Fruit fly (Drosophila melanogaster): ENCODE data around the gene foxo.

The foxo gene

DNA sequence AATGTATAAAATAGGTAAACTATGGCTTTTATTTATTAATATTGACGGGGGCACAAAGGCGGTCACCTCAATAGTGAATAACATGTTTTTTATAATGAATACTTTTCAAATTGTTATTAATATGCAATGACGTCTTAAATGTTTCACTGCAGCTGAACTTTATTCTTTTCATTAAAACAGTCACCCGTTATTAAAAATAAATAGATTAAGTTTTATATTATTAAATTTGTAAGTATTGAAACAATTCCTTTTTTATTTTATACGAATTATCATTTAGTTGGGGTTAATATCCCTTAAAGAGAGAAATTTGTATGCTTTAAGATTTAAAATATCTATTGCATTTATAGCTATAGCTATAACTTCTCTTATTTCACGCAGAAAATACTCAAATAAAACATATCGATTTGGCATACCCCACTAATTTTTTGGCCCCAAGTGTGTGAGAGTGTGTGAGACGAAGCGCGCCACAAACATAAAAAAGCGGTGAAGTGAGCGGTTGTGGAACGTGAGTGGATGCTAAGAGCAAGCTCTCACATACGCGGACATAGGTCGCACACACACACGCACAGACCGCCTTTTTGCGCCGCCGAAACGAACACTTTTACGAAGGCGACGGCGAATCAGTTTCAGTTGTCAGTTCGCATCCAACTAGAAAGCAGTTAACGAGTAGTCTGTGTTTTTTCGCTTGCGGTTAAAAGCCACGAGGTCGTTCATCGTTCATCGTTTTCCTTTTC, at the start of gene foxo:
TSS of gene foxo (plus strand) at position 626 of the 734 bp plus-strand sequence.
- TF ChIP-seq Dll (optimal IDR thresholded peaks at IDR 0.05): peak; percentile 27
- TF ChIP-seq EcR (GFP tag; optimal IDR thresholded peaks at IDR 0.05): no peak

dm6 chr3R:14007550-14007949, 49.2 kb upstream of the foxo start:
- no peak for TF ChIP-seq Dll (optimal IDR thresholded peaks at IDR 0.05)
- no peak for TF ChIP-seq usp (GFP tag; optimal IDR thresholded peaks at IDR 0.05)
- no peak for TF ChIP-seq pan (optimal IDR thresholded peaks at IDR 0.05)
- TF ChIP-seq psq (optimal IDR thresholded peaks at IDR 0.05): no peak

dm6 chr3R:14008854-14009253, 47.9 kb upstream of the foxo start:
- TF ChIP-seq Dll (optimal IDR thresholded peaks at IDR 0.05) (no peak), CG8478 (optimal IDR thresholded peaks at IDR 0.05) (no peak), psq (optimal IDR thresholded peaks at IDR 0.05) (no peak), usp (GFP tag; optimal IDR thresholded peaks at IDR 0.05) (no peak), pan (optimal IDR thresholded peaks at IDR 0.05) (no peak), EcR (GFP tag; optimal IDR thresholded peaks at IDR 0.05) (no peak)

DNA sequence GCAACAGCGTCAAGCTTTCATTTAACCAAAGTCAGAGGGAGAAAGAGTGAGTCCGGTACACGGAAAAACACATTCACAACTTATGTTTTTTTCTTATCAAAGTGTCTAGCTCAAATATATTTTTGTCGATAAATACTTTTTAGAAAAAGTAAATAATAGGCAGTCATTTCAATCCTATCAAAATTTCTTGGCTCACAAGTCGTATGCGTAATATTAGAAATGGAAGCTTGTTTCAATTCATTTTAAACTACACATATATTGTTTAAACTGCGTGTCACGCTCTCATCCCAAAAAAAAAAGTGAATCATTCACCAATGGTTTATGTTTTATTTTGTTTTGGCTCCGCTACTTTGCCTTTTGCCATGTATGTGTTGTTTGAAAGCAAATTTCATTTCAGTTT, 47.1 kb upstream of the foxo start:
- TF ChIP-seq pan (optimal IDR thresholded peaks at IDR 0.05) (no peak), Dll (optimal IDR thresholded peaks at IDR 0.05) (no peak), CG8478 (optimal IDR thresholded peaks at IDR 0.05) (no peak), EcR (GFP tag; optimal IDR thresholded peaks at IDR 0.05) (no peak), psq (optimal IDR thresholded peaks at IDR 0.05) (no peak), usp (GFP tag; optimal IDR thresholded peaks at IDR 0.05) (no peak)

- TF ChIP-seq psq (optimal IDR thresholded peaks at IDR 0.05) (no peak), Dll (optimal IDR thresholded peaks at IDR 0.05) (no peak), CG8478 (optimal IDR thresholded peaks at IDR 0.05) (no peak), pan (optimal IDR thresholded peaks at IDR 0.05) (no peak), EcR (GFP tag; optimal IDR thresholded peaks at IDR 0.05) (no peak), usp (GFP tag; optimal IDR thresholded peaks at IDR 0.05) (no peak)
These were observed 45.6 kb upstream of the foxo start for dm6 chr3R:14011175-14011574.

DNA sequence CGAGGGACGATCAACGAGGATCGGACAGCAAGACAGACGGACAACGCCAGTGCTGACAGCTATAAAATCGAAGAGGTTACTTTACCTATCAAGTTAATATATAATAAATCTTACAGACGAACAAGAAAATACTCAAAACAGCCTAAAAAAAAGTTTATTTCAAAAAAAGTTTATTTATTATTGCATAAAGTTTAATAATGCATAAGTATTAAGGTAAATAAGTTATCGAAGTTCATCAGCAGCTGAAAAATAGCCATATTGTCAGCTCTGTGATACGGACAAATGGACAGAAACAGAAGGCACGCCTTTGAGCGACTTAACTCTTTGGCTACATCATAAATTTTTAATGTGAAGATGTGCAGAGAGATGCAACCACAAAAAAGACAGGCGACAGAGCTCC, 45.1 kb upstream of the foxo start:
- TF ChIP-seq psq (optimal IDR thresholded peaks at IDR 0.05) (no peak), CG8478 (optimal IDR thresholded peaks at IDR 0.05) (no peak), pan (optimal IDR thresholded peaks at IDR 0.05) (no peak), usp (GFP tag; optimal IDR thresholded peaks at IDR 0.05) (no peak), EcR (GFP tag; optimal IDR thresholded peaks at IDR 0.05) (no peak), Dll (optimal IDR thresholded peaks at IDR 0.05) (no peak)

- TF ChIP-seq EcR (GFP tag; optimal IDR thresholded peaks at IDR 0.05) (no peak), usp (GFP tag; optimal IDR thresholded peaks at IDR 0.05) (no peak), Dll (optimal IDR thresholded peaks at IDR 0.05) (no peak), pan (optimal IDR thresholded peaks at IDR 0.05) (no peak), psq (optimal IDR thresholded peaks at IDR 0.05) (no peak), CG8478 (optimal IDR thresholded peaks at IDR 0.05) (no peak)
These were observed 44.1 kb upstream of the foxo start for dm6 chr3R:14012478-14013146.

- TF ChIP-seq Dll (optimal IDR thresholded peaks at IDR 0.05) (no peak), EcR (GFP tag; optimal IDR thresholded peaks at IDR 0.05) (no peak), pan (optimal IDR thresholded peaks at IDR 0.05) (no peak), usp (GFP tag; optimal IDR thresholded peaks at IDR 0.05) (no peak), psq (optimal IDR thresholded peaks at IDR 0.05) (no peak), CG8478 (optimal IDR thresholded peaks at IDR 0.05) (no peak)
These were observed 42.8 kb upstream of the foxo start for dm6 chr3R:14013827-14014488.

- TF ChIP-seq psq (optimal IDR thresholded peaks at IDR 0.05): no peak
- TF ChIP-seq pan (optimal IDR thresholded peaks at IDR 0.05): no peak
- TF ChIP-seq usp (GFP tag; optimal IDR thresholded peaks at IDR 0.05): no peak
- TF ChIP-seq Dll (optimal IDR thresholded peaks at IDR 0.05): no peak
- no peak for TF ChIP-seq CG8478 (optimal IDR thresholded peaks at IDR 0.05)
- no peak for TF ChIP-seq EcR (GFP tag; optimal IDR thresholded peaks at IDR 0.05)
These were observed 42.2 kb upstream of the foxo start for dm6 chr3R:14014580-14014979.

DNA sequence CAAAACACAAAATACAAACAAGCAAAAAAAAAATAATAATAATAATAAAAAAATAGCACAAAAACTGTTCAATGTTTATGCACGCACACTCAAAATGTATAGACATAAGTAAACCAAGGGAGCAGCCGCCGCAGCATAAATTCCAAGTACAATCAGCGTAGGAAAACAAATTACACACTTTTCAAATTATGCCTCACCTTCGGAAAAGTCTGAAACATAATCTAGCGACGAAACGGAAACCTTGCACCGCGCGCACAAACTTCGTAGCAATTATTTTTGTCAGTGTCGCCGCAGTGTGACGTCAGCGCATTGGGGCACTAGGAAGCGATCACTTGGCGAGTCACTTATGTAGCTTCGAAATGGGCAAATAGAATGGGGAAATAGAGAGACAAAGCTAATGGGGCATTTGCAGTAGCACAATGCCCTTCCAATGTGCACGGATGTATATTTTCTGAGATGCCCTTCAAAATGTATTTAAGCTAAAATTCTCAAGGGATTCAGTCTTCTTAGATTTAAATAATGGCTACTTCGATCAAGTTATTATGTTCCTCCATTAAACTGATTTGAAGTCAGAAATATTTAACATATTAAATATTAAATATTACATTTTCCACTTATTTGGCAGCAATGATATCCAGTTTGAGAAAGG, 39.9 kb upstream of the foxo start:
- no peak for TF ChIP-seq EcR (GFP tag; optimal IDR thresholded peaks at IDR 0.05)
- no peak for TF ChIP-seq pan (optimal IDR thresholded peaks at IDR 0.05)

- no peak for TF ChIP-seq psq (optimal IDR thresholded peaks at IDR 0.05)
- TF ChIP-seq CG8478 (optimal IDR thresholded peaks at IDR 0.05): no peak
- TF ChIP-seq Dll (optimal IDR thresholded peaks at IDR 0.05): peak; percentile 89
These were observed 38.9 kb upstream of the foxo start for dm6 chr3R:14017640-14018429.

DNA sequence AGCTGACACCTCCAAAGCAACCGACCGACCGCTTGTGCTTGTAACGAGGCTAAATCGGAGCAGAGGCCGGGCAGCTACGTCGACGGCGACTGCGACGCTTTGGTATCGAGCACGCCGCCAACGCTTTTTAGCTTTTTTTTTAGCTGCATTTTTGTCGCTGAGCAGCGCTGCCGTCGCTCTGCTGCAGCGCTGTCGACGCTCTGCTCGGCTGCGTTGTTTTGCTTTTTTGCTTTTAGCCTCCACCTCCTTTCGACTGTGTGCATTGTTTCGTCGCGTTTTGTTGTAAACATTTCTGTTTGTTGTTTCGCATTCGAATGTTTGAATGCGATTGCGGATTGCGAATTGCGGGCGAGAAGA, 38.3 kb upstream of the foxo start:
- no peak for TF ChIP-seq pan (optimal IDR thresholded peaks at IDR 0.05)
- TF ChIP-seq CG8478 (optimal IDR thresholded peaks at IDR 0.05): no peak
- TF ChIP-seq psq (optimal IDR thresholded peaks at IDR 0.05): no peak
- no peak for TF ChIP-seq EcR (GFP tag; optimal IDR thresholded peaks at IDR 0.05)
- TF ChIP-seq Dll (optimal IDR thresholded peaks at IDR 0.05): no peak
- TF ChIP-seq usp (GFP tag; optimal IDR thresholded peaks at IDR 0.05): no peak
